Worm (Caenorhabditis elegans) whole organism, midembryonic: ENCODE data around the gene Y54G2A.7.
A peak's percentile ranks its signal among the peaks of the same experiment; 100 is the strongest.

Experiments used
- cog-1 ChIP-seq: sonication (generic microtip); optimal IDR thresholded peaks from 2 replicates; lab custom pipeline; 2016; ENCODE audit warnings: missing genetic modification characterization, missing compliant biosample characterization
- flt-1 ChIP-seq: fragments of 200-800 bp; sonication (Bioruptor generic); IDR thresholded peaks from 2 replicates; pipeline ENCODE4 v1.3.6; 2022; ENCODE audit warnings: missing genetic modification characterization, missing compliant biosample characterization
- klf-2 ChIP-seq: fragments of 200-800 bp; sonication (Bioruptor generic); conservative IDR thresholded peaks from 2 replicates; pipeline ENCODE4 v1.3.6; 2022; ENCODE audit warnings: missing genetic modification reagents, missing genetic modification characterization, missing compliant biosample characterization

DNA sequence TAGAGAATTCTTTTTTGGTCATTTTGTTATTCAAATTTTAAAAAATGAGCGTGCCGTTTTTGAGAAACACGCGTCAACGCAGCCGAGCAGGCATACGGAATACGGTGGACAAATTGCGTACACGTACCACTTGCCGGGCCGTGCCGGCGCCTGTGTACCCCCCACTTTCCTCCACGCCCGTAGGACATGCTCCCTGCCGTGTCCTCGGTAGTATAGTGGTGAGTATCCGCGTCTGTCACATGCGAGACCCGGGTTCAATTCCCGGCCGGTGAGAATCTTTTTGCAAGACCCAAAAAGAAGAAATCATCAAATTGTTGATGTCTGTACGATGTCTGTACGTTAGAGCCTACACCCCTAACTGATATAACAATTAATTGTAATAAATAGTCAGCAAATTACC is 30.3 kb upstream of the Y54G2A.7 start:
- no peak for TF ChIP-seq cog-1 (tag; lab: Kevin White, UChicago)
- TF ChIP-seq flt-1 (GFP tag; lab: Robert Waterston, UW): peak; percentile 44; the same call in 1 of the 2 replicates
- no peak for TF ChIP-seq klf-2 (GFP tag; lab: Robert Waterston, UW)
